Worm (Caenorhabditis elegans) whole organism, young adult: ENCODE results near the gene clec-70.
"Not testable (repeated sequence)": the region's sequence is repeated elsewhere in the genome, so short reads cannot be mapped to it uniquely, and the experiment has no call there.

Experiments used
- C17E4.6 ChIP-seq: fragments of 200-800 bp; sonication (Bioruptor generic); IDR thresholded peaks from 2 replicates; pipeline ENCODE4 v1.3.6; 2022; ENCODE audit warnings: missing genetic modification reagents, missing genetic modification characterization, missing compliant biosample characterization
- F39B2.1 ChIP-seq: fragments of 200-800 bp; sonication (Bioruptor generic); IDR thresholded peaks from 2 replicates; pipeline ENCODE4 v1.3.6; 2022; ENCODE audit warnings: missing genetic modification reagents, missing genetic modification characterization, missing compliant biosample characterization
- Y53G8AR.9 ChIP-seq: fragments of 200-800 bp; sonication (Bioruptor generic); conservative IDR thresholded peaks from 2 replicates; pipeline ENCODE4 v1.3.6; 2022; ENCODE audit warnings: missing genetic modification reagents, missing genetic modification characterization, missing compliant biosample characterization
- Y67H2A.10 ChIP-seq: fragments of 200-800 bp; sonication (Bioruptor generic); conservative IDR thresholded peaks from 2 replicates; pipeline ENCODE4 v1.3.6; 2022; ENCODE audit warnings: missing genetic modification reagents, missing genetic modification characterization, missing compliant biosample characterization
- aptf-2 ChIP-seq: fragments of 200-800 bp; sonication (Bioruptor generic); conservative IDR thresholded peaks from 2 replicates; pipeline ENCODE4 v1.3.6; 2022; ENCODE audit warnings: missing genetic modification reagents, missing genetic modification characterization, missing compliant biosample characterization
- athp-1 ChIP-seq: sonication (generic microtip); optimal IDR thresholded peaks from 2 replicates; lab custom pipeline; 2017; ENCODE audit warnings: mild to moderate bottlenecking, missing genetic modification characterization, missing compliant biosample characterization
- hlh-26 ChIP-seq: fragments of 200-800 bp; sonication (Bioruptor generic); conservative IDR thresholded peaks from 2 replicates; pipeline ENCODE4 v1.3.6; 2022; ENCODE audit warnings: missing genetic modification reagents, missing genetic modification characterization, missing compliant biosample characterization
- mcd-1 ChIP-seq: fragments of 200-800 bp; sonication (Bioruptor generic); IDR thresholded peaks from 2 replicates; pipeline ENCODE4 v1.3.6; 2022; ENCODE audit warnings: missing genetic modification reagents, missing genetic modification characterization, missing compliant biosample characterization
- mes-4 ChIP-seq: sonication (generic microtip); optimal IDR thresholded peaks from 2 replicates; lab custom pipeline; 2016; ENCODE audit warnings: missing genotype, missing genetic modification characterization, missing compliant biosample characterization
- mxl-1 ChIP-seq: sonication (generic microtip); optimal IDR thresholded peaks from 2 replicates; lab custom pipeline; 2016; ENCODE audit warnings: missing genetic modification characterization, missing compliant biosample characterization
- pha-4 ChIP-seq: fragments of 150-350 bp; sonication (generic microtip); optimal IDR thresholded peaks from 2 replicates; lab custom pipeline; 2014; ENCODE audit warnings: missing biosample characterization, missing genetic modification reagents, missing genetic modification characterization
- snpc-4 ChIP-seq, 5 experiments: fragments of 150-350 bp in 1 of 5; sonication (generic microtip) in 4 of 5; optimal IDR thresholded peaks; 2 replicates each; lab custom pipeline; 2014 to 2018; ENCODE audit warnings: missing genetic modification characterization in 5 of 5, missing biosample characterization in 3 of 5, antibody characterized with exemption in 2 of 5, mild to moderate bottlenecking in 2 of 5, missing compliant biosample characterization in 2 of 5, missing genotype in 2 of 5, moderate library complexity in 2 of 5, missing genetic modification reagents in 1 of 5
- ztf-3 ChIP-seq: fragments of 200-800 bp; sonication (Bioruptor generic); optimal IDR thresholded peaks from 2 replicates; lab custom pipeline; 2018; ENCODE audit warnings: mild to moderate bottlenecking, missing genetic modification characterization, missing compliant biosample characterization

- TF ChIP-seq C17E4.6; aptf-2 (GFP tag; lab: Robert Waterston, UW); mxl-1 (tag; lab: Kevin White, UChicago); mcd-1 (GFP tag; lab: Robert Waterston, UW); Y67H2A.10; F39B2.1 (GFP tag; lab: Robert Waterston, UW); snpc-4 (GFP tag; optimal IDR thresholded peaks at IDR 0.05; lab: Kevin White, UChicago); snpc-4 (tag; optimal IDR thresholded peaks at IDR 0.05; lab: Kevin White, UChicago); pha-4 (tag; lab: Kevin White, UChicago); hlh-26 (GFP tag; lab: Robert Waterston, UW); ztf-3 (GFP tag; lab: Kevin White, UChicago); Y53G8AR.9; athp-1; mes-4 (tag; lab: Kevin White, UChicago): not testable (repeated sequence)
Measured at ce11 chrIV:3911848-3912247, 20.7 kb upstream of the clec-70 start, which contains the start of gene F56D6.18.
